Worm (Caenorhabditis elegans): ENCODE results near the gene attf-5.

Gene attf-5

ce11 chrX:768061-768646, 20.0 kb upstream of the attf-5 start, which contains the start of the genes trap-2 and ile-2:
Gene trap-2 (minus strand): TSS chrX:768069.
Gene ile-2 (plus strand): TSS chrX:768596.
- no peak for TF ChIP-seq alr-1 (tag; optimal IDR thresholded peaks at IDR 0.05; ENCODE audit: borderline replicate concordance)
- no peak for TF ChIP-seq unc-98 (GFP tag; IDR thresholded peaks at IDR 0.05)
- TF ChIP-seq nhr-47 (tag; optimal IDR thresholded peaks at IDR 0.05), result peak; percentile 93
- no peak for TF ChIP-seq unc-62 (GFP tag; optimal IDR thresholded peaks at IDR 0.05)
- TF ChIP-seq mef-2 (tag; optimal IDR thresholded peaks at IDR 0.05), result no peak
- TF ChIP-seq snu-23 (GFP tag; optimal IDR thresholded peaks at IDR 0.05), result peak; percentile 94
- TF ChIP-seq nhr-12 (tag; optimal IDR thresholded peaks at IDR 0.05), result no peak
- peak; percentile 97 to 98 for TF ChIP-seq lsy-2 (tag; optimal IDR thresholded peaks at IDR 0.05)
- no peak for TF ChIP-seq ceh-90 (tag; optimal IDR thresholded peaks at IDR 0.05)
- TF ChIP-seq zip-4 (GFP tag; optimal IDR thresholded peaks at IDR 0.05), result peak; percentile 14
- TF ChIP-seq grh-1 (GFP tag; IDR thresholded peaks at IDR 0.05), result peak; percentile 71
- peak; percentile 88 for TF ChIP-seq tbx-2 (tag; optimal IDR thresholded peaks at IDR 0.05)
- TF ChIP-seq ama-1 (optimal IDR thresholded peaks at IDR 0.05), result no peak
- TF ChIP-seq lir-3 (tag; optimal IDR thresholded peaks at IDR 0.05; ENCODE audit: poor library complexity), result peak; percentile 60
- no peak for TF ChIP-seq hlh-17 (GFP tag; optimal IDR thresholded peaks at IDR 0.05; ENCODE audit: borderline replicate concordance)
- TF ChIP-seq lin-39 (tag; optimal IDR thresholded peaks at IDR 0.05), result peak; percentile 64
- no peak for TF ChIP-seq hlh-4 (tag; optimal IDR thresholded peaks at IDR 0.05)
- no peak for TF ChIP-seq Y116A8C.19 (tag; optimal IDR thresholded peaks at IDR 0.05; ENCODE audit: borderline replicate concordance)
- peak in 1 of 2 experiments; percentile 29 for TF ChIP-seq egl-27 (tag; optimal IDR thresholded peaks at IDR 0.05)
- peak; percentile 92 for TF ChIP-seq nhr-20 (tag; optimal IDR thresholded peaks at IDR 0.05)
- peak; percentile 75 for TF ChIP-seq isw-1 (GFP tag; IDR thresholded peaks at IDR 0.05)
- TF ChIP-seq rnt-1 (tag; optimal IDR thresholded peaks at IDR 0.05), result peak; percentile 93
- TF ChIP-seq pax-3 (tag; optimal IDR thresholded peaks at IDR 0.05), result peak; percentile 18
- TF ChIP-seq sox-4 (tag; optimal IDR thresholded peaks at IDR 0.05), result peak; percentile 46
- no peak for TF ChIP-seq nhr-28 (tag; optimal IDR thresholded peaks at IDR 0.05)
- TF ChIP-seq elt-2 (tag; optimal IDR thresholded peaks at IDR 0.05), result peak; percentile 56
- peak; percentile 90 for TF ChIP-seq jun-1 (tag; optimal IDR thresholded peaks at IDR 0.05)
- TF ChIP-seq tlp-1 (tag; optimal IDR thresholded peaks at IDR 0.05), result no peak
- peak in 1 of 2 experiments; percentile 40 for TF ChIP-seq ztf-11 (tag; optimal IDR thresholded peaks at IDR 0.05)
- TF ChIP-seq ceh-82 (tag; optimal IDR thresholded peaks at IDR 0.05), result peak; percentile 84 to 96 (median 84)
- peak; percentile 88 for TF ChIP-seq unc-130 (tag; optimal IDR thresholded peaks at IDR 0.05)
- peak; percentile 91 for TF ChIP-seq xbp-1 (tag; optimal IDR thresholded peaks at IDR 0.05)
- TF ChIP-seq nhr-90 (tag; optimal IDR thresholded peaks at IDR 0.05; ENCODE audit: poor library complexity), result peak; percentile 92
- peak; percentile 87 for TF ChIP-seq mep-1 (tag; optimal IDR thresholded peaks at IDR 0.05)
- TF ChIP-seq nhr-76 (tag; optimal IDR thresholded peaks at IDR 0.05), result no peak
- TF ChIP-seq C04F5.9 (tag; optimal IDR thresholded peaks at IDR 0.05), result peak; percentile 7
- TF ChIP-seq skn-1 (tag; optimal IDR thresholded peaks at IDR 0.05), result peak; percentile 99
- TF ChIP-seq lin-15B (tag; optimal IDR thresholded peaks at IDR 0.05), result peak; percentile 89
- peak; percentile 55; the same call in 1 of the 2 replicates for TF ChIP-seq ceh-88 (GFP tag; IDR thresholded peaks at IDR 0.05)
- TF ChIP-seq aly-2 (tag; optimal IDR thresholded peaks at IDR 0.05), result no peak
- TF ChIP-seq nhr-77 (tag; optimal IDR thresholded peaks at IDR 0.05), result peak; percentile 91
- TF ChIP-seq C34B4.2 (tag; optimal IDR thresholded peaks at IDR 0.05), result no peak
- TF ChIP-seq snpc-4 (tag; optimal IDR thresholded peaks at IDR 0.05), result peak; percentile 79
- peak; percentile 93 for TF ChIP-seq nhr-85 (tag)
- TF ChIP-seq fos-1 (tag; optimal IDR thresholded peaks at IDR 0.05), result peak; percentile 65
- peak; percentile 69 to 80 for TF ChIP-seq efl-1 (optimal IDR thresholded peaks at IDR 0.05)
- TF ChIP-seq efl-1 (GFP tag; optimal IDR thresholded peaks at IDR 0.05 in 1 of 2), result peak; percentile 55 to 96
- peak; percentile 65 to 69 (median 68) for TF ChIP-seq dpl-1 (GFP tag; optimal IDR thresholded peaks at IDR 0.05)
- peak; percentile 98 for TF ChIP-seq lin-14 (GFP tag; optimal IDR thresholded peaks at IDR 0.05)
- TF ChIP-seq C16A3.4 (tag; optimal IDR thresholded peaks at IDR 0.05), result peak; percentile 94
- peak; percentile 39 for TF ChIP-seq nhr-11 (tag; optimal IDR thresholded peaks at IDR 0.05)
- peak; percentile 34 for TF ChIP-seq ceh-8 (GFP tag; optimal IDR thresholded peaks at IDR 0.05)

All from whole organism, L1 larva.